Worm (Caenorhabditis elegans) whole organism, young adult: ENCODE results near the gene lgc-14.

Experiments
- B0261.1 ChIP-seq: sonication (generic microtip); optimal IDR thresholded peaks from 2 replicates; lab custom pipeline; 2016; ENCODE audit warnings: mild to moderate bottlenecking, missing genetic modification characterization, moderate library complexity, missing compliant biosample characterization
- C06A6.2 ChIP-seq: fragments of 200-800 bp; sonication (Bioruptor generic); conservative IDR thresholded peaks from 2 replicates; pipeline ENCODE4 v1.3.6; 2022; ENCODE audit warnings: missing genetic modification characterization, missing compliant biosample characterization
- F33H1.4 ChIP-seq: fragments of 200-800 bp; sonication (Bioruptor generic); IDR thresholded peaks from 2 replicates; pipeline ENCODE4 v1.3.6; 2022; ENCODE audit warnings: missing genetic modification reagents, missing genetic modification characterization, missing compliant biosample characterization
- F39B2.1 ChIP-seq: fragments of 200-800 bp; sonication (Bioruptor generic); IDR thresholded peaks from 2 replicates; pipeline ENCODE4 v1.3.6; 2022; ENCODE audit warnings: missing genetic modification reagents, missing genetic modification characterization, missing compliant biosample characterization
- K11D2.4 ChIP-seq: fragments of 200-800 bp; sonication (Bioruptor generic); IDR thresholded peaks from 2 replicates; pipeline ENCODE4 v1.3.6; 2022; ENCODE audit warnings: missing genetic modification reagents, missing genetic modification characterization, missing compliant biosample characterization
- T07F8.4 ChIP-seq: sonication (generic microtip); optimal IDR thresholded peaks from 2 replicates; lab custom pipeline; 2016; ENCODE audit warnings: mild to moderate bottlenecking, missing genetic modification characterization, moderate library complexity, missing compliant biosample characterization
- Y67H2A.10 ChIP-seq: fragments of 200-800 bp; sonication (Bioruptor generic); conservative IDR thresholded peaks from 2 replicates; pipeline ENCODE4 v1.3.6; 2022; ENCODE audit warnings: missing genetic modification reagents, missing genetic modification characterization, missing compliant biosample characterization
- Y79H2A.3 ChIP-seq: fragments of 200-800 bp; sonication (Bioruptor generic); conservative IDR thresholded peaks from 2 replicates; pipeline ENCODE4 v1.3.6; 2022; ENCODE audit warnings: missing genetic modification reagents, missing genetic modification characterization, missing compliant biosample characterization
- attf-5 ChIP-seq: fragments of 200-800 bp; sonication (Bioruptor generic); optimal IDR thresholded peaks from 2 replicates; lab custom pipeline; 2018; ENCODE audit warnings: mild to moderate bottlenecking, missing genetic modification characterization, missing compliant biosample characterization
- cebp-2 ChIP-seq: fragments of 200-800 bp; sonication (Bioruptor generic); IDR thresholded peaks from 2 replicates; pipeline ENCODE4 v1.3.6; 2022; ENCODE audit warnings: missing genetic modification characterization, missing compliant biosample characterization
- ceh-40 ChIP-seq: fragments of 200-800 bp; sonication (Bioruptor generic); IDR thresholded peaks from 2 replicates; pipeline ENCODE4 v1.3.6; 2022; ENCODE audit warnings: missing genetic modification characterization, missing compliant biosample characterization
- dox-1 ChIP-seq: fragments of 200-800 bp; sonication (Bioruptor generic); IDR thresholded peaks from 2 replicates; pipeline ENCODE4 v1.3.6; 2022; ENCODE audit warnings: missing genetic modification reagents, missing genetic modification characterization, missing compliant biosample characterization
- efl-1 ChIP-seq: fragments of 150-350 bp; optimal IDR thresholded peaks from 2 replicates; lab custom pipeline; 2014; ENCODE audit warnings: missing biosample characterization, missing genetic modification reagents, missing genetic modification characterization
- egrh-3 ChIP-seq: fragments of 200-800 bp; sonication (Bioruptor generic); IDR thresholded peaks from 2 replicates; pipeline ENCODE4 v1.3.6; 2022; ENCODE audit warnings: missing genetic modification reagents, missing genetic modification characterization, missing compliant biosample characterization
- ets-4 ChIP-seq: fragments of 200-800 bp; sonication (Bioruptor generic); optimal IDR thresholded peaks from 2 replicates; lab custom pipeline; 2018; ENCODE audit warnings: mild to moderate bottlenecking, missing genetic modification characterization, missing compliant biosample characterization
- hmg-20 ChIP-seq: fragments of 200-800 bp; sonication (Bioruptor generic); IDR thresholded peaks from 2 replicates; pipeline ENCODE4 v1.3.6; 2022; ENCODE audit warnings: missing genetic modification reagents, missing genetic modification characterization, missing compliant biosample characterization
- let-526 ChIP-seq: fragments of 200-800 bp; sonication (Bioruptor generic); IDR thresholded peaks from 2 replicates; pipeline ENCODE4 v1.3.6; 2022; ENCODE audit warnings: missing genetic modification reagents, missing genetic modification characterization, missing compliant biosample characterization
- lin-54 ChIP-seq: fragments of 200-800 bp; sonication (Bioruptor generic); optimal IDR thresholded peaks from 2 replicates; lab custom pipeline; 2018; ENCODE audit warnings: mild to moderate bottlenecking, missing genetic modification characterization, missing compliant biosample characterization
- lir-1 ChIP-seq: fragments of 200-800 bp; sonication (Bioruptor generic); conservative IDR thresholded peaks from 2 replicates; pipeline ENCODE4 v1.3.6; 2022; ENCODE audit warnings: missing genetic modification reagents, missing genetic modification characterization, missing compliant biosample characterization
- madf-6 ChIP-seq: fragments of 200-800 bp; sonication (Bioruptor generic); IDR thresholded peaks from 2 replicates; pipeline ENCODE4 v1.3.6; 2022; ENCODE audit warnings: missing genetic modification reagents, missing genetic modification characterization, missing compliant biosample characterization
- nhr-120 ChIP-seq: fragments of 200-800 bp; sonication (Bioruptor generic); IDR thresholded peaks from 2 replicates; pipeline ENCODE4 v1.3.6; 2022; ENCODE audit warnings: missing genetic modification characterization, missing compliant biosample characterization
- nhr-80 ChIP-seq: sonication (generic microtip); optimal IDR thresholded peaks from 2 replicates; lab custom pipeline; 2016; ENCODE audit warnings: missing genetic modification characterization, missing compliant biosample characterization
- rec-8 ChIP-seq, 2 experiments: sonication (generic microtip); optimal IDR thresholded peaks; 2 replicates each; lab custom pipeline; 2016; ENCODE audit warnings: mild to moderate bottlenecking in 2 of 2, missing genetic modification characterization in 2 of 2, missing genetic modification reagents in 2 of 2, missing genotype in 2 of 2, missing biosample characterization in 1 of 2, missing compliant biosample characterization in 1 of 2, moderate library complexity in 1 of 2
- somi-1 ChIP-seq: fragments of 200-800 bp; sonication (Bioruptor generic); optimal IDR thresholded peaks from 2 replicates; lab custom pipeline; 2018; ENCODE audit warnings: mild to moderate bottlenecking, missing genetic modification characterization, missing compliant biosample characterization
- sptf-2 ChIP-seq: fragments of 200-800 bp; sonication (Bioruptor generic); optimal IDR thresholded peaks from 2 replicates; lab custom pipeline; 2018; ENCODE audit warnings: mild to moderate bottlenecking, missing genetic modification characterization, missing compliant biosample characterization
- unc-62 ChIP-seq: fragments of 150-350 bp; optimal IDR thresholded peaks from 2 replicates; lab custom pipeline; 2014; ENCODE audit warnings: missing biosample characterization, missing genetic modification reagents, missing genetic modification characterization
- xnd-1 ChIP-seq: sonication (generic microtip); optimal IDR thresholded peaks from 2 replicates; lab custom pipeline; 2016; ENCODE audit warnings: missing genotype, missing genetic modification reagents, missing genetic modification characterization, missing compliant biosample characterization
- ztf-25 ChIP-seq: fragments of 200-800 bp; sonication (Bioruptor generic); IDR thresholded peaks from 2 replicates; pipeline ENCODE4 v1.3.6; 2022; ENCODE audit warnings: missing genetic modification reagents, missing genetic modification characterization, missing compliant biosample characterization
- ztf-28 ChIP-seq: fragments of 200-800 bp; sonication (Bioruptor generic); IDR thresholded peaks from 2 replicates; pipeline ENCODE4 v1.3.6; 2022; ENCODE audit warnings: missing genetic modification reagents, missing genetic modification characterization, missing compliant biosample characterization

The lgc-14 gene

ce11 chrX:12143693-12144092 lies 32.4 kb downstream of the lgc-14 start, which contains the start of gene M153.5:
TSS of gene M153.5 (plus strand) at chrX:12143993.
- TF ChIP-seq dox-1 (GFP tag; lab: Robert Waterston, UW): no peak
- TF ChIP-seq, all 124 proteins: peak for 0

- no peak for TF ChIP-seq nhr-120 (GFP tag; lab: Robert Waterston, UW)
- TF ChIP-seq Y67H2A.10: no peak
- no peak for TF ChIP-seq K11D2.4 (GFP tag; lab: Robert Waterston, UW)
- TF ChIP-seq hmg-20: no peak
- TF ChIP-seq B0261.1 (tag; lab: Kevin White, UChicago): no peak
- TF ChIP-seq egrh-3 (GFP tag; lab: Robert Waterston, UW): no peak
- TF ChIP-seq ceh-40: no peak
- no peak for TF ChIP-seq attf-5 (GFP tag; lab: Kevin White, UChicago)
- TF ChIP-seq cebp-2 (GFP tag; lab: Robert Waterston, UW): no peak
- no peak for TF ChIP-seq F39B2.1
- TF ChIP-seq efl-1 (GFP tag; lab: Kevin White, UChicago): no peak
- no peak for TF ChIP-seq ztf-28 (GFP tag; lab: Robert Waterston, UW)
Observed at ce11 chrX:12145919-12146318, 34.6 kb downstream of the lgc-14 start.

- TF ChIP-seq lir-1 (no peak), nhr-120 (GFP tag; lab: Robert Waterston, UW) (no peak), ets-4 (GFP tag; lab: Kevin White, UChicago) (no peak), rec-8 (tag; optimal IDR thresholded peaks at IDR 0.05; lab: Kevin White, UChicago) (no peak), ztf-25 (GFP tag; lab: Robert Waterston, UW) (no peak), unc-62 (GFP tag; lab: Kevin White, UChicago) (no peak), F33H1.4 (GFP tag; lab: Robert Waterston, UW) (no peak), nhr-80 (tag; lab: Kevin White, UChicago) (peak; percentile 63)
Observed at ce11 chrX:12146453-12147085, 35.3 kb downstream of the lgc-14 start, which contains the start of gene pycr-1. TSS of gene pycr-1 (plus strand) at chrX:12146832.

ce11 chrX:12149638-12150137 lies 38.4 kb downstream of the lgc-14 start, which contains the start of gene znf-474:
TSS of gene znf-474 (plus strand) at chrX:12149924.
- TF ChIP-seq lin-54 (GFP tag; lab: Kevin White, UChicago) (no peak), sptf-2 (GFP tag; lab: Kevin White, UChicago) (no peak), B0261.1 (tag; lab: Kevin White, UChicago) (no peak), C06A6.2 (no peak), somi-1 (GFP tag; lab: Kevin White, UChicago) (no peak)

ce11 chrX:12154055-12154898 lies 43.0 kb downstream of the lgc-14 start, which contains the start of gene mfsd-11:
TSS of gene mfsd-11 (minus strand) at chrX:12154105.
- no peak for TF ChIP-seq T07F8.4 (tag; lab: Kevin White, UChicago)
- TF ChIP-seq nhr-80 (tag; lab: Kevin White, UChicago): peak; percentile 9
- TF ChIP-seq Y79H2A.3 (GFP tag; lab: Robert Waterston, UW): no peak
- TF ChIP-seq madf-6: no peak
- no peak for TF ChIP-seq egrh-3 (GFP tag; lab: Robert Waterston, UW)
- TF ChIP-seq let-526 (GFP tag; lab: Robert Waterston, UW): no peak
- TF ChIP-seq xnd-1 (tag; lab: Kevin White, UChicago): no peak
